Fruit fly (Drosophila melanogaster): ENCODE measurements around the gene Ssl1.

Gene Ssl1

DNA sequence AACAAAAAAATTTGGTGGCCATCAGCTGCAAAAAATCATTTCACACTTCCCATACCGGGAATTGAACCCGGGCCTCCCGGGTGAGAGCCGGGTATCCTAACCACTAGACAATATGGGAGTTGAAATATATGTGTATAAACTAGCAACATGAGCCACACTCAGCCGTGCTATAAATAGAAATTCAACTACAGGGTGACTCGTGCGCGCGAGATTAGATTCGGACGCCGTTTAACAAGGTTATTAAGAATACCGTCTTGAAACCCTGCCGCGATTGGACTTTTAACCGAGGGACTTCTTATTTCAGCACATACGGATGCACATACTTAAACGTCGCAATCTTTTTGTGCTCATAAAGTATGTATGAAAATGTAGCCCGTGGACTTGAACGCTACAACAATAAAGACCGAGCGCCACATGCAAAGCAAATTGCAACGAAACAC is 31.2 kb upstream of the Ssl1 start (continued):
- TF ChIP-seq BtbVII (GFP tag; optimal IDR thresholded peaks at IDR 0.05) (no peak), eve (GFP tag; optimal IDR thresholded peaks at IDR 0.05) (no peak), CG11504 (tag; optimal IDR thresholded peaks at IDR 0.05) (no peak), CG7839 (tag; optimal IDR thresholded peaks at IDR 0.05) (no peak), CG17612 (GFP tag; IDR thresholded peaks at IDR 0.05) (no peak), CG33213 (GFP tag; optimal IDR thresholded peaks at IDR 0.05) (no peak), trh (GFP tag; optimal IDR thresholded peaks at IDR 0.05) (no peak), Fer1 (GFP tag; optimal IDR thresholded peaks at IDR 0.05) (no peak), CG12219 (GFP tag; optimal IDR thresholded peaks at IDR 0.05) (no peak), CG9437 (GFP tag; optimal IDR thresholded peaks at IDR 0.05) (no peak), nom (GFP tag; optimal IDR thresholded peaks at IDR 0.05) (peak; percentile 68), Scr (GFP tag; IDR thresholded peaks at IDR 0.05; ENCODE audit: partially characterized antibody) (peak; percentile 81), CG34224 (GFP tag; IDR thresholded peaks at IDR 0.05; ENCODE audit: partially characterized antibody) (peak; percentile 70; the same call in 2 of the 3 replicates), Spps (tag; optimal IDR thresholded peaks at IDR 0.05) (no peak), Dp (GFP tag; optimal IDR thresholded peaks at IDR 0.05) (no peak), CG34422 (GFP tag; IDR thresholded peaks at IDR 0.05) (no peak), vvl (GFP tag; IDR thresholded peaks at IDR 0.05) (0 out of 2 replicates have a peak, but pooled peaks have one; percentile 20), CG2712 (tag; optimal IDR thresholded peaks at IDR 0.05) (peak; percentile 17), GATAe (GFP tag; conservative IDR thresholded peaks at IDR 0.05) (no peak), prd (optimal IDR thresholded peaks at IDR 0.05) (no peak), prd (GFP tag; IDR thresholded peaks at IDR 0.05) (0 out of 3 replicates have a peak, but pooled peaks have one; percentile 8), CG3838 (GFP tag; optimal IDR thresholded peaks at IDR 0.05) (no peak), kay (GFP tag; optimal IDR thresholded peaks at IDR 0.05) (no peak), phol (tag; optimal IDR thresholded peaks at IDR 0.05) (no peak), ranshi (GFP tag; IDR thresholded peaks at IDR 0.05) (no peak; the same call in 1 of the 2 replicates), CG16863 (GFP tag; optimal IDR thresholded peaks at IDR 0.05) (no peak), CG1647 (GFP tag; optimal IDR thresholded peaks at IDR 0.05) (no peak), CG1603 (tag; optimal IDR thresholded peaks at IDR 0.05) (no peak), hkb (optimal IDR thresholded peaks at IDR 0.05) (no peak), hkb (GFP tag; IDR thresholded peaks at IDR 0.05) (peak; percentile 49), abd-A (tag; optimal IDR thresholded peaks at IDR 0.05) (no peak), CG6272 (GFP tag; IDR thresholded peaks at IDR 0.05) (no peak), CG6765 (GFP tag; optimal IDR thresholded peaks at IDR 0.05) (no peak), sna (GFP tag; IDR thresholded peaks at IDR 0.05; ENCODE audit: partially characterized antibody) (peak; percentile 81), unc-4 (GFP tag; IDR thresholded peaks at IDR 0.05; ENCODE audit: partially characterized antibody) (peak; percentile 60), CG7786 (GFP tag; optimal IDR thresholded peaks at IDR 0.05) (no peak), cg (GFP tag; optimal IDR thresholded peaks at IDR 0.05) (no peak), slbo (GFP tag; IDR thresholded peaks at IDR 0.05) (no peak), CG18262 (tag; optimal IDR thresholded peaks at IDR 0.05) (peak; percentile 4), bsh (GFP tag; optimal IDR thresholded peaks at IDR 0.05) (peak in 1 of 2 experiments; percentile 1), rib (GFP tag; IDR thresholded peaks at IDR 0.05) (0 out of 2 replicates have a peak, but pooled peaks have one; percentile 41), Doc2 (GFP tag; IDR thresholded peaks at IDR 0.05) (no peak), Ptx1 (GFP tag; IDR thresholded peaks at IDR 0.05) (no peak), CG3163 (GFP tag; optimal IDR thresholded peaks at IDR 0.05) (no peak), Hr3 (GFP tag; optimal IDR thresholded peaks at IDR 0.05) (no peak), Meics (GFP tag; optimal IDR thresholded peaks at IDR 0.05) (no peak), ac (GFP tag; optimal IDR thresholded peaks at IDR 0.05) (no peak), CG13624 (GFP tag; optimal IDR thresholded peaks at IDR 0.05) (no peak), Max (GFP tag; optimal IDR thresholded peaks at IDR 0.05) (no peak), so (GFP tag; IDR thresholded peaks at IDR 0.05) (peak; percentile 54; the same call in 2 of the 3 replicates), CG17568 (GFP tag; optimal IDR thresholded peaks at IDR 0.05) (no peak)
